Worm (Caenorhabditis elegans): ENCODE measurements around the gene eri-1.
A peak's percentile ranks its signal among the peaks of the same experiment; 100 is the strongest.

eri-1 gene

ce11 chrIV:383135-383731 lies 36.5 kb downstream of the eri-1 start, which contains the start of gene spl-1:
Gene spl-1 (minus strand): TSS chrIV:383185.
- no peak for TF ChIP-seq F44E2.7 (GFP tag; IDR thresholded peaks at IDR 0.05)
- TF ChIP-seq ceh-44 (GFP tag; IDR thresholded peaks at IDR 0.05) = no peak
- TF ChIP-seq zfp-3 (GFP tag; conservative IDR thresholded peaks at IDR 0.05) = no peak
- TF ChIP-seq unc-39 (tag; optimal IDR thresholded peaks at IDR 0.05) = no peak
- no peak for TF ChIP-seq nhr-11 (tag; optimal IDR thresholded peaks at IDR 0.05)
- TF ChIP-seq php-3 (GFP tag; IDR thresholded peaks at IDR 0.05) = peak; percentile 66; the same call in 1 of the 2 replicates
- TF ChIP-seq T20F7.1 (GFP tag; optimal IDR thresholded peaks at IDR 0.05) = peak; percentile 29
- TF ChIP-seq dmd-6 (GFP tag; IDR thresholded peaks at IDR 0.05) = peak; percentile 46; the same call in 1 of the 2 replicates
- TF ChIP-seq lsy-2 (tag; optimal IDR thresholded peaks at IDR 0.05) = peak in 1 of 2 experiments; percentile 2
- TF ChIP-seq zfp-2 (tag; optimal IDR thresholded peaks at IDR 0.05) = no peak
- TF ChIP-seq dve-1 (tag; optimal IDR thresholded peaks at IDR 0.05; ENCODE audit: insufficient read depth) = peak; percentile 47
- no peak for TF ChIP-seq lin-13 (GFP tag; optimal IDR thresholded peaks at IDR 0.05)
- no peak for TF ChIP-seq R02D3.7 (tag; optimal IDR thresholded peaks at IDR 0.05)
- TF ChIP-seq hlh-11 (tag; optimal IDR thresholded peaks at IDR 0.05) = peak; percentile 36
- no peak for TF ChIP-seq ceh-28 (tag; optimal IDR thresholded peaks at IDR 0.05)
- no peak for TF ChIP-seq Y105C5A.15 (GFP tag; IDR thresholded peaks at IDR 0.05)
- no peak for TF ChIP-seq egl-27 (tag; optimal IDR thresholded peaks at IDR 0.05)
- no peak for TF ChIP-seq spr-1 (tag; optimal IDR thresholded peaks at IDR 0.05)
- no peak for TF ChIP-seq ctbp-1 (GFP tag; IDR thresholded peaks at IDR 0.05)
- no peak for TF ChIP-seq D1046.2 (GFP tag; IDR thresholded peaks at IDR 0.05)
- TF ChIP-seq snpc-4 (tag; optimal IDR thresholded peaks at IDR 0.05) = no peak
- no peak for TF ChIP-seq dmd-8 (GFP tag; IDR thresholded peaks at IDR 0.05)
- TF ChIP-seq cey-2 (tag; optimal IDR thresholded peaks at IDR 0.05; ENCODE audit: borderline replicate concordance, insufficient read depth) = no peak
- TF ChIP-seq daf-19 (GFP tag; conservative IDR thresholded peaks at IDR 0.05) = no peak
- TF ChIP-seq rbr-2 (tag; optimal IDR thresholded peaks at IDR 0.05) = no peak
- TF ChIP-seq arid-1 (GFP tag; conservative IDR thresholded peaks at IDR 0.05) = no peak
- TF ChIP-seq lir-3 (tag; optimal IDR thresholded peaks at IDR 0.05) = no peak
- no peak for TF ChIP-seq nhr-6 (tag; optimal IDR thresholded peaks at IDR 0.05)
- no peak for TF ChIP-seq ztf-11 (tag; optimal IDR thresholded peaks at IDR 0.05)
- TF ChIP-seq F37D6.2 (tag; optimal IDR thresholded peaks at IDR 0.05) = no peak
- no peak for TF ChIP-seq T26A8.4 (GFP tag; IDR thresholded peaks at IDR 0.05)
- no peak for TF ChIP-seq saeg-2 (GFP tag; IDR thresholded peaks at IDR 0.05)
- no peak for TF ChIP-seq hmg-1.1 (GFP tag; IDR thresholded peaks at IDR 0.05)
- TF ChIP-seq ZK546.5 (tag; optimal IDR thresholded peaks at IDR 0.05) = no peak
- no peak for TF ChIP-seq nhr-111 (GFP tag; optimal IDR thresholded peaks at IDR 0.05)
- no peak for TF ChIP-seq daf-16 (GFP tag; optimal IDR thresholded peaks at IDR 0.05)
- peak; percentile 88 for TF ChIP-seq daf-16 (tag; optimal IDR thresholded peaks at IDR 0.05)
- no peak for TF ChIP-seq ceh-82 (tag; optimal IDR thresholded peaks at IDR 0.05)
- TF ChIP-seq unc-130 (GFP tag; optimal IDR thresholded peaks at IDR 0.05) = no peak
- peak; percentile 63 for TF ChIP-seq pqm-1 (tag; optimal IDR thresholded peaks at IDR 0.05)
- peak; percentile 68 for TF ChIP-seq nhr-77 (tag; optimal IDR thresholded peaks at IDR 0.05)
- peak; percentile 83 for TF ChIP-seq nhr-28 (tag; optimal IDR thresholded peaks at IDR 0.05)

ce11 chrIV:379605-380004 lies 40.2 kb downstream of the eri-1 start:
- TF ChIP-seq lin-38 (GFP tag; IDR thresholded peaks at IDR 0.05) (peak; percentile 30; the same call in 1 of the 2 replicates), aha-1 (tag) (peak; percentile 56), gei-8 (GFP tag; optimal IDR thresholded peaks at IDR 0.05) (no peak), F49E8.2 (tag; optimal IDR thresholded peaks at IDR 0.05; ENCODE audit: borderline replicate concordance) (peak; percentile 21), lir-3 (tag; optimal IDR thresholded peaks at IDR 0.05) (no peak), unc-62 (GFP tag; optimal IDR thresholded peaks at IDR 0.05 in 1 of 2) (peak in 1 of 2 experiments; percentile 67), unc-62 (tag; optimal IDR thresholded peaks at IDR 0.05) (no peak), nhr-42 (GFP tag; IDR thresholded peaks at IDR 0.05) (no peak), T20F7.1 (GFP tag; optimal IDR thresholded peaks at IDR 0.05) (no peak), unc-130 (GFP tag; optimal IDR thresholded peaks at IDR 0.05) (peak; percentile 27), daf-16 (GFP tag; optimal IDR thresholded peaks at IDR 0.05) (no peak), daf-16 (tag; optimal IDR thresholded peaks at IDR 0.05) (peak; percentile 4)

Data from whole organism, L4 larva.